Fruit fly (Drosophila melanogaster) whole organism, pupa: ENCODE data around the gene Mon1.
A peak's percentile ranks its signal among the peaks of the same experiment; 100 is the strongest.

Source experiments
- CG10348 ChIP-seq: fragments of 200-800 bp; sonication (Bioruptor generic); IDR thresholded peaks from 2 replicates; pipeline ENCODE4 v1.3.6; 2022; ENCODE audit warnings: missing biosample characterization, missing genetic modification characterization
- CG12605 ChIP-seq: fragments of 200-800 bp; sonication (Bioruptor generic); IDR thresholded peaks from 2 replicates; pipeline ENCODE4 v1.3.6; 2022; ENCODE audit warnings: missing biosample characterization, missing genetic modification characterization
- CG13204 ChIP-seq: fragments of 200-800 bp; sonication (Bioruptor generic); optimal IDR thresholded peaks from 2 replicates; lab custom pipeline; 2018; ENCODE audit warnings: missing biosample characterization, mild to moderate bottlenecking, missing genetic modification characterization, moderate library complexity
- CG14655 ChIP-seq: fragments of 200-800 bp; sonication (Bioruptor generic); optimal IDR thresholded peaks from 3 replicates; lab custom pipeline; 2017; ENCODE audit warnings: mild to moderate bottlenecking, missing biosample characterization, missing genetic modification reagents, missing genetic modification characterization
- CG15710 ChIP-seq: fragments of 200-800 bp; sonication (Bioruptor generic); optimal IDR thresholded peaks from 2 replicates; lab custom pipeline; 2018; ENCODE audit warnings: missing biosample characterization, mild to moderate bottlenecking, missing genetic modification characterization, moderate library complexity
- CG17806 ChIP-seq: fragments of 200-800 bp; sonication (Bioruptor generic); optimal IDR thresholded peaks from 2 replicates; lab custom pipeline; 2018; ENCODE audit warnings: missing biosample characterization, mild to moderate bottlenecking, missing genetic modification characterization, moderate library complexity
- CG32121 ChIP-seq: fragments of 200-800 bp; sonication (Bioruptor generic); IDR thresholded peaks from 2 replicates; pipeline ENCODE4 v1.3.6; 2022; ENCODE audit warnings: missing biosample characterization, missing genetic modification characterization
- CG34367 ChIP-seq: fragments of 200-800 bp; sonication (Bioruptor generic); optimal IDR thresholded peaks from 2 replicates; lab custom pipeline; 2018; ENCODE audit warnings: missing biosample characterization, mild to moderate bottlenecking, missing genetic modification characterization
- CG4496 ChIP-seq: fragments of 200-800 bp; sonication (Bioruptor generic); IDR thresholded peaks from 3 replicates; pipeline ENCODE4 v1.3.6; 2022; ENCODE audit warnings: missing biosample characterization, missing genetic modification characterization
- CG8159 ChIP-seq: fragments of 200-800 bp; sonication (Bioruptor generic); optimal IDR thresholded peaks from 3 replicates; lab custom pipeline; 2018; ENCODE audit warnings: missing biosample characterization, mild to moderate bottlenecking, missing genetic modification characterization, moderate library complexity
- CG8301 ChIP-seq: fragments of 200-800 bp; sonication (Bioruptor generic); optimal IDR thresholded peaks from 2 replicates; lab custom pipeline; 2018; ENCODE audit warnings: missing biosample characterization, mild to moderate bottlenecking, missing genetic modification characterization
- CG9948 ChIP-seq: fragments of 200-800 bp; sonication (Bioruptor generic); optimal IDR thresholded peaks from 2 replicates; lab custom pipeline; 2018; ENCODE audit warnings: missing biosample characterization, mild to moderate bottlenecking, missing genetic modification characterization, moderate library complexity
- D1 ChIP-seq: fragments of 200-800 bp; sonication (Bioruptor generic); optimal IDR thresholded peaks from 2 replicates; lab custom pipeline; 2018; ENCODE audit warnings: missing biosample characterization, mild to moderate bottlenecking, missing genetic modification characterization, moderate library complexity
- EcR ChIP-seq: fragments of 200-800 bp; sonication (Bioruptor generic); optimal IDR thresholded peaks from 3 replicates; lab custom pipeline; 2019; ENCODE audit warnings: missing biosample characterization, missing genetic modification characterization, mild to moderate bottlenecking, moderate library complexity, missing genetic modification reagents
- Ets98B ChIP-seq: fragments of 200-800 bp; sonication (Bioruptor generic); IDR thresholded peaks from 2 replicates; pipeline ENCODE4 v1.3.6; 2022; ENCODE audit warnings: missing biosample characterization, missing genetic modification characterization
- Pif1A ChIP-seq: fragments of 200-800 bp; sonication (Bioruptor generic); optimal IDR thresholded peaks from 3 replicates; lab custom pipeline; 2016; ENCODE audit warnings: missing biosample characterization, missing genetic modification characterization
- Pif1B ChIP-seq: fragments of 200-800 bp; sonication (Bioruptor generic); optimal IDR thresholded peaks from 3 replicates; lab custom pipeline; 2016; ENCODE audit warnings: missing biosample characterization, missing genetic modification characterization
- Snoo ChIP-seq: fragments of 200-800 bp; sonication (Bioruptor generic); optimal IDR thresholded peaks from 3 replicates; lab custom pipeline; 2017; ENCODE audit warnings: missing biosample characterization, mild to moderate bottlenecking, missing genetic modification characterization, inconsistent platforms
- fd96Ca ChIP-seq: fragments of 200-800 bp; sonication (Bioruptor generic); IDR thresholded peaks from 3 replicates; pipeline ENCODE4 v1.3.6; 2022; ENCODE audit warnings: missing biosample characterization, missing genetic modification characterization
- gl ChIP-seq: fragments of 200-800 bp; sonication (Bioruptor generic); optimal IDR thresholded peaks from 2 replicates; lab custom pipeline; 2018; ENCODE audit warnings: missing biosample characterization, mild to moderate bottlenecking, missing genetic modification characterization
- rn ChIP-seq: fragments of 200-800 bp; sonication (Bioruptor generic); IDR thresholded peaks from 2 replicates; pipeline ENCODE4 v1.3.6; 2022; ENCODE audit warnings: missing biosample characterization, missing genetic modification characterization

Mon1 gene

dm6 chr2L:4850356-4850755, at the start of gene Mon1, which contains the start of gene mRpS2:
Gene Mon1 (plus strand): TSS chr2L:4850641.
Gene mRpS2 (minus strand): TSS chr2L:4850419.
- peak; percentile 86 for TF ChIP-seq fd96Ca
- peak; percentile 94 for TF ChIP-seq CG15710 (tag; lab: Kevin White, UChicago)
- peak; percentile 88 for TF ChIP-seq Snoo (tag; lab: Kevin White, UChicago)
- TF ChIP-seq CG10348 (GFP tag; lab: Robert Waterston, UW) = peak; percentile 80
- TF ChIP-seq CG4496 (GFP tag; lab: Robert Waterston, UW) = peak; percentile 96
- no peak for TF ChIP-seq D1
- TF ChIP-seq CG13204 (GFP tag; lab: Kevin White, UChicago) = no peak
- peak; percentile 94 for TF ChIP-seq CG17806 (tag; lab: Kevin White, UChicago)
- TF ChIP-seq CG8301 (tag; lab: Kevin White, UChicago) = peak; percentile 90
- peak; percentile 97 for TF ChIP-seq CG32121 (GFP tag; lab: Robert Waterston, UW)
- no peak for TF ChIP-seq EcR (GFP tag; lab: Kevin White, UChicago)
- TF ChIP-seq CG12605 (GFP tag; lab: Robert Waterston, UW) = peak; percentile 83
- peak; percentile 78 for TF ChIP-seq CG34367 (tag; lab: Kevin White, UChicago)
- TF ChIP-seq CG8159 = peak; percentile 92
- no peak for TF ChIP-seq Pif1A (GFP tag; lab: Kevin White, UChicago)
- peak; percentile 83 for TF ChIP-seq Pif1B (GFP tag; lab: Kevin White, UChicago)
- TF ChIP-seq gl (tag; lab: Kevin White, UChicago) = peak; percentile 53
- TF ChIP-seq Ets98B (GFP tag; lab: Robert Waterston, UW) = peak; percentile 94
- TF ChIP-seq CG14655 = peak; percentile 93
- peak; percentile 95 for TF ChIP-seq rn (GFP tag; lab: Robert Waterston, UW)
- peak; percentile 91 for TF ChIP-seq CG9948 (tag; lab: Kevin White, UChicago)

dm6 chr2L:4801705-4802216, 48.7 kb upstream of the Mon1 start, which contains the start of gene slf:
Gene slf (minus strand): TSS chr2L:4801923.
- TF ChIP-seq CG10348 (GFP tag; lab: Robert Waterston, UW) (no peak), Ets98B (GFP tag; lab: Robert Waterston, UW) (0 out of 2 replicates have a peak, but pooled peaks have one; percentile 23)
- TF ChIP-seq, all 21 proteins: peak for 1

- TF ChIP-seq D1 (no peak), rn (GFP tag; lab: Robert Waterston, UW) (no peak), CG9948 (tag; lab: Kevin White, UChicago) (no peak), CG8159 (peak; percentile 14), CG17806 (tag; lab: Kevin White, UChicago) (peak; percentile 3), CG13204 (GFP tag; lab: Kevin White, UChicago) (no peak), CG15710 (tag; lab: Kevin White, UChicago) (no peak), CG12605 (GFP tag; lab: Robert Waterston, UW) (no peak)
Observed at dm6 chr2L:4806109-4806508, 44.3 kb upstream of the Mon1 start.

dm6 chr2L:4807953-4808604, 42.4 kb upstream of the Mon1 start:
- TF ChIP-seq gl (tag; lab: Kevin White, UChicago) (no peak), EcR (GFP tag; lab: Kevin White, UChicago) (peak; percentile 63), CG13204 (GFP tag; lab: Kevin White, UChicago) (peak; percentile 67)

dm6 chr2L:4810044-4810609, 40.3 kb upstream of the Mon1 start:
- TF ChIP-seq CG17806 (tag; lab: Kevin White, UChicago) = peak; percentile 10
- TF ChIP-seq CG8159 = no peak
- no peak for TF ChIP-seq CG13204 (GFP tag; lab: Kevin White, UChicago)
- peak; percentile 32 for TF ChIP-seq CG15710 (tag; lab: Kevin White, UChicago)
- TF ChIP-seq CG12605 (GFP tag; lab: Robert Waterston, UW) = peak; percentile 88
- peak; percentile 64 for TF ChIP-seq Ets98B (GFP tag; lab: Robert Waterston, UW)
- peak; percentile 51; the same call in 1 of the 2 replicates for TF ChIP-seq CG32121 (GFP tag; lab: Robert Waterston, UW)
- TF ChIP-seq EcR (GFP tag; lab: Kevin White, UChicago) = no peak
- no peak for TF ChIP-seq rn (GFP tag; lab: Robert Waterston, UW)
- no peak for TF ChIP-seq CG8301 (tag; lab: Kevin White, UChicago)
- TF ChIP-seq D1 = peak; percentile 69
- no peak for TF ChIP-seq CG9948 (tag; lab: Kevin White, UChicago)
- peak; percentile 66 for TF ChIP-seq CG4496 (GFP tag; lab: Robert Waterston, UW)
- peak; percentile 43; the same call in 1 of the 3 replicates for TF ChIP-seq fd96Ca
- peak; percentile 9 for TF ChIP-seq Pif1A (GFP tag; lab: Kevin White, UChicago)
- no peak for TF ChIP-seq CG10348 (GFP tag; lab: Robert Waterston, UW)
- TF ChIP-seq CG14655 = no peak
- TF ChIP-seq Snoo (tag; lab: Kevin White, UChicago) = peak; percentile 35
- no peak for TF ChIP-seq gl (tag; lab: Kevin White, UChicago)
- TF ChIP-seq CG34367 (tag; lab: Kevin White, UChicago) = no peak
- TF ChIP-seq Pif1B (GFP tag; lab: Kevin White, UChicago) = peak; percentile 46
- TF ChIP-seq, all 21 proteins: peak for 11
